Fruit fly (Drosophila melanogaster) whole organism, embryonic: Measurements from ENCODE around the gene Epp.

Source experiments
- Antp ChIP-seq: fragments of 200-800 bp; sonication (Bioruptor generic); optimal IDR thresholded peaks from 3 replicates; lab custom pipeline; 2016; ENCODE audit warnings: missing biosample characterization, missing genetic modification characterization
- B-H2 ChIP-seq: fragments of 200-800 bp; sonication (Bioruptor generic); optimal IDR thresholded peaks from 2 replicates; lab custom pipeline; 2018; ENCODE audit warnings: missing biosample characterization, mild to moderate bottlenecking, missing genetic modification characterization
- CG10543 ChIP-seq: fragments of 200-800 bp; sonication (Bioruptor generic); optimal IDR thresholded peaks from 3 replicates; lab custom pipeline; 2017; ENCODE audit warnings: missing biosample characterization, mild to moderate bottlenecking, missing genetic modification characterization, moderate library complexity
- CG12391 ChIP-seq: fragments of 200-800 bp; sonication (Bioruptor generic); optimal IDR thresholded peaks from 3 replicates; lab custom pipeline; 2018; ENCODE audit warnings: missing biosample characterization, mild to moderate bottlenecking, missing genetic modification characterization, moderate library complexity
- CG16863 ChIP-seq: fragments of 200-800 bp; sonication (Bioruptor generic); optimal IDR thresholded peaks from 3 replicates; lab custom pipeline; 2016; ENCODE audit warnings: missing biosample characterization, missing genetic modification characterization
- CG18262 ChIP-seq: fragments of 200-800 bp; optimal IDR thresholded peaks from 3 replicates; lab custom pipeline; 2019; ENCODE audit warnings: missing biosample characterization, mild to moderate bottlenecking, missing genetic modification characterization, moderate library complexity
- CG2678 ChIP-seq: fragments of 200-800 bp; sonication (Bioruptor generic); optimal IDR thresholded peaks from 3 replicates; lab custom pipeline; 2019; ENCODE audit warnings: missing biosample characterization, mild to moderate bottlenecking, missing genetic modification characterization, moderate library complexity
- CG2712 ChIP-seq: fragments of 200-800 bp; optimal IDR thresholded peaks from 3 replicates; lab custom pipeline; 2019; ENCODE audit warnings: missing biosample characterization, mild to moderate bottlenecking, missing genetic modification characterization, moderate library complexity
- CG31365 ChIP-seq: fragments of 200-800 bp; sonication (Bioruptor generic); optimal IDR thresholded peaks from 2 replicates; lab custom pipeline; 2018; ENCODE audit warnings: missing biosample characterization, mild to moderate bottlenecking, missing genetic modification characterization
- CG31441 ChIP-seq: fragments of 200-800 bp; sonication (Bioruptor generic); IDR thresholded peaks from 2 replicates; pipeline ENCODE4 v1.3.6; 2022; ENCODE audit warnings: missing biosample characterization, missing genetic modification characterization
- CG3281 ChIP-seq: fragments of 200-800 bp; sonication (Bioruptor generic); optimal IDR thresholded peaks from 3 replicates; lab custom pipeline; 2017; ENCODE audit warnings: missing biosample characterization, mild to moderate bottlenecking, missing genetic modification characterization
- CG4282 ChIP-seq: fragments of 200-800 bp; sonication (Bioruptor generic); optimal IDR thresholded peaks from 2 replicates; lab custom pipeline; 2016; ENCODE audit warnings: missing biosample characterization, missing genetic modification characterization
- CG4820 ChIP-seq: fragments of 200-800 bp; sonication (Bioruptor generic); optimal IDR thresholded peaks from 3 replicates; lab custom pipeline; 2016; ENCODE audit warnings: missing biosample characterization, missing genetic modification characterization
- CG5953 ChIP-seq: fragments of 200-800 bp; sonication (Bioruptor generic); IDR thresholded peaks from 2 replicates; pipeline ENCODE4 v1.3.6; 2022; ENCODE audit warnings: missing biosample characterization, missing genetic modification characterization
- CG7357 ChIP-seq: fragments of 200-800 bp; sonication (Bioruptor generic); IDR thresholded peaks from 3 replicates; pipeline ENCODE4 v1.3.6; 2022; ENCODE audit warnings: missing biosample characterization, missing genetic modification characterization
- CG7839 ChIP-seq: fragments of 200-800 bp; sonication (Bioruptor generic); optimal IDR thresholded peaks from 3 replicates; lab custom pipeline; 2018; ENCODE audit warnings: missing biosample characterization, mild to moderate bottlenecking, missing genetic modification characterization, moderate library complexity
- CG8359 ChIP-seq: fragments of 200-800 bp; sonication (Bioruptor generic); optimal IDR thresholded peaks from 2 replicates; lab custom pipeline; 2017; ENCODE audit warnings: missing biosample characterization, mild to moderate bottlenecking, missing genetic modification characterization, borderline replicate concordance
- CG8944 ChIP-seq: fragments of 200-800 bp; sonication (Bioruptor generic); optimal IDR thresholded peaks from 3 replicates; lab custom pipeline; 2016; ENCODE audit warnings: missing biosample characterization, missing genetic modification characterization
- CG9437 ChIP-seq: fragments of 200-800 bp; sonication (Bioruptor generic); optimal IDR thresholded peaks from 2 replicates; lab custom pipeline; 2018; ENCODE audit warnings: missing biosample characterization, mild to moderate bottlenecking, missing genetic modification characterization
- CG9817 ChIP-seq: fragments of 200-800 bp; sonication (Bioruptor generic); optimal IDR thresholded peaks from 2 replicates; lab custom pipeline; 2018; ENCODE audit warnings: missing biosample characterization, mild to moderate bottlenecking, missing genetic modification characterization, moderate library complexity
- Dp ChIP-seq: fragments of 200-800 bp; sonication (Bioruptor generic); optimal IDR thresholded peaks from 2 replicates; lab custom pipeline; 2018; ENCODE audit warnings: missing biosample characterization, mild to moderate bottlenecking, missing genetic modification characterization, moderate library complexity
- E2f1 ChIP-seq: fragments of 200-800 bp; sonication (Bioruptor generic); IDR thresholded peaks from 2 replicates; pipeline ENCODE4 v1.3.6; 2022; ENCODE audit warnings: missing biosample characterization, missing genetic modification characterization
- ERR ChIP-seq: fragments of 200-800 bp; sonication (Bioruptor generic); optimal IDR thresholded peaks from 2 replicates; lab custom pipeline; 2016; ENCODE audit warnings: missing biosample characterization, missing genetic modification characterization
- H2.0 ChIP-seq: fragments of 200-800 bp; sonication (Bioruptor generic); IDR thresholded peaks from 2 replicates; pipeline ENCODE4 v1.3.6; 2022; ENCODE audit warnings: missing biosample characterization, missing genetic modification characterization
- HHEX ChIP-seq: fragments of 200-800 bp; sonication (Bioruptor generic); optimal IDR thresholded peaks from 3 replicates; lab custom pipeline; 2017; ENCODE audit warnings: missing biosample characterization, mild to moderate bottlenecking, missing genetic modification characterization, missing genetic modification reagents
- Hand ChIP-seq: fragments of 200-800 bp; sonication (Bioruptor generic); optimal IDR thresholded peaks from 2 replicates; lab custom pipeline; 2017; ENCODE audit warnings: mild to moderate bottlenecking, missing biosample characterization, missing genetic modification reagents, missing genetic modification characterization
- HmgD ChIP-seq: fragments of 200-800 bp; sonication (Bioruptor generic); optimal IDR thresholded peaks from 3 replicates; lab custom pipeline; 2016; ENCODE audit warnings: missing biosample characterization, missing genetic modification characterization
- Hmx ChIP-seq: fragments of 200-800 bp; sonication (Bioruptor generic); optimal IDR thresholded peaks from 2 replicates; lab custom pipeline; 2016; ENCODE audit warnings: missing biosample characterization, missing genetic modification characterization
- Mad ChIP-seq: fragments of 200-800 bp; sonication (Bioruptor generic); optimal IDR thresholded peaks from 2 replicates; lab custom pipeline; 2016; ENCODE audit warnings: missing biosample characterization, missing genetic modification characterization
- Meics ChIP-seq: fragments of 200-800 bp; sonication (Bioruptor generic); optimal IDR thresholded peaks from 2 replicates; lab custom pipeline; 2017; ENCODE audit warnings: missing biosample characterization, mild to moderate bottlenecking, missing genetic modification characterization
- PHDP ChIP-seq: fragments of 200-800 bp; sonication (Bioruptor generic); optimal IDR thresholded peaks from 3 replicates; lab custom pipeline; 2018; ENCODE audit warnings: missing biosample characterization, mild to moderate bottlenecking, missing genetic modification characterization, moderate library complexity
- Sox100B ChIP-seq: fragments of 200-800 bp; sonication (Bioruptor generic); optimal IDR thresholded peaks from 3 replicates; lab custom pipeline; 2018; ENCODE audit warnings: missing biosample characterization, mild to moderate bottlenecking, missing genetic modification characterization
- Tbp ChIP-seq: fragments of >200 bp; optimal IDR thresholded peaks from 2 replicates; lab custom pipeline; 2018; ENCODE audit warnings: missing biosample characterization, missing genetic modification characterization
- abd-A ChIP-seq: fragments of 200-800 bp; sonication (Bioruptor generic); optimal IDR thresholded peaks from 3 replicates; lab custom pipeline; 2019; ENCODE audit warnings: missing biosample characterization, mild to moderate bottlenecking, missing genetic modification characterization, moderate library complexity
- al ChIP-seq: fragments of 200-800 bp; sonication (Bioruptor generic); IDR thresholded peaks from 2 replicates; pipeline ENCODE4 v1.3.6; 2022; ENCODE audit warnings: missing biosample characterization, missing genetic modification characterization
- amos ChIP-seq: fragments of 200-800 bp; sonication (Bioruptor generic); IDR thresholded peaks from 2 replicates; pipeline ENCODE4 v1.3.6; 2022; ENCODE audit warnings: missing biosample characterization, missing genetic modification characterization; ENCODE audit not compliant: partially characterized antibody
- bcd ChIP-seq: fragments of 200-800 bp; sonication (Bioruptor generic); optimal IDR thresholded peaks from 2 replicates; lab custom pipeline; 2017; ENCODE audit warnings: missing biosample characterization, mild to moderate bottlenecking, missing genetic modification characterization
- cad ChIP-seq: fragments of >200 bp; optimal IDR thresholded peaks from 2 replicates; lab custom pipeline; 2017; ENCODE audit warnings: missing biosample characterization, missing genetic modification characterization
- cas ChIP-seq: fragments of 200-800 bp; sonication (Bioruptor generic); IDR thresholded peaks from 2 replicates; pipeline ENCODE4 v1.3.6; 2022; ENCODE audit warnings: missing biosample characterization, missing genetic modification characterization
- ewg ChIP-seq: fragments of 200-800 bp; sonication (Bioruptor generic); optimal IDR thresholded peaks from 3 replicates; lab custom pipeline; 2017; ENCODE audit warnings: mild to moderate bottlenecking, missing biosample characterization, missing genetic modification reagents, missing genetic modification characterization
- ftz-f1 ChIP-seq: fragments of 200-800 bp; sonication (Bioruptor generic); optimal IDR thresholded peaks from 2 replicates; lab custom pipeline; 2016; ENCODE audit warnings: missing biosample characterization, missing genetic modification characterization
- hb ChIP-seq: fragments of 200-800 bp; sonication (Bioruptor generic); IDR thresholded peaks from 3 replicates; pipeline ENCODE4 v1.3.6; 2022; ENCODE audit warnings: missing biosample characterization, missing genetic modification characterization; ENCODE audit not compliant: partially characterized antibody
- kni ChIP-seq: fragments of 200-800 bp; sonication (Bioruptor generic); optimal IDR thresholded peaks from 3 replicates; lab custom pipeline; 2017; ENCODE audit warnings: mild to moderate bottlenecking, missing biosample characterization, missing genetic modification reagents, missing genetic modification characterization
- mam ChIP-seq: fragments of 200-800 bp; sonication (Bioruptor generic); optimal IDR thresholded peaks from 3 replicates; lab custom pipeline; 2016; ENCODE audit warnings: missing biosample characterization, missing genetic modification characterization
- onecut ChIP-seq: fragments of 200-800 bp; sonication (Bioruptor generic); IDR thresholded peaks from 2 replicates; pipeline ENCODE4 v1.3.6; 2022; ENCODE audit warnings: missing biosample characterization, missing genetic modification characterization
- prd ChIP-seq, 3 experiments: fragments of >200 bp in 2 of 3; fragments of 200-800 bp in 1 of 3; sonication (Bioruptor generic) in 1 of 3; optimal IDR thresholded peaks in 2 of 3; IDR thresholded peaks in 1 of 3; 2 replicates in 2 of 3; 3 replicates in 1 of 3; pipeline versions ENCODE4 v1.3.6 to Lab custom; 2017 to 2022; ENCODE audit warnings: missing biosample characterization in 1 of 3, missing genetic modification characterization in 1 of 3
- sens ChIP-seq: fragments of 200-800 bp; sonication (Bioruptor generic); peaks from one replicate; lab custom pipeline; 2016; ENCODE audit warnings: missing biosample characterization, missing genetic modification characterization
- wdn ChIP-seq: fragments of 200-800 bp; sonication (Bioruptor generic); IDR thresholded peaks from 2 replicates; pipeline ENCODE4 v1.3.6; 2022; ENCODE audit warnings: missing biosample characterization, missing genetic modification characterization

Gene Epp

DNA sequence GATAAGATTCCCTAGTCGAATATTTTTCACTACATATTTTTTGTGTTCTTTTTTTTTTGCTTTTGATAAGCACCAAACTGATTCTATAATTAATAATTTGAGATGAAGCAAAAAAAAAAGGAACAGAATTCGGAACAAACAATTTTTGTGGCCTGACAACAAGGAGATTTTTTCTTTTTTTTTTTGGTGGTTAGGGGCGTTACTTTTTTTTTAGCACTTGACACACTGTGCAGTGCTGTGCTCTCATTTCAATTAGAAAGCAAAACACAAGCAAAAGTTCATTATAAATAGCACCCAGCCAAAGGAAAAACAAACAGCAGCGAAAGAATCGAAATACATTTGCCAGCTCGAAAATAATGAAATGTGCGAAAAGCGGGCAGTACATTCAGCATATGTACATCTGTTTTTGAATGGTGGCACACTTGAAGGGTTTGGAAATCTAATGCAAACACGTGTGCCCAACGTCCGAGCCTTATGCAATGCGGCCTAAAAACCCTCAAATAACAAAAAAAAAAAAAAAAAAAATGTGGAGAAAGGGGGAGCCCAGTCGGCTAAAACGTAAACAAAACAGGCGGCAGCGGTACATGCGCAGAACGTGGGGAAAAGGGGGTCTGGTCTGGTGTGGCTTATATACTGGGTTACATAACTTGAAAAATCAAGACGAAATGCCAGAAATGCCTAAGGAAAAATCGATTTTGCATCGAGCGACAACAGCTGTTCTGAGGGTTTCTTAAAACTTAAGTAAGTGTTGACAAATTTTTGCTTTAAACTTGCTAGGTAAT lies 50.9 kb downstream of the Epp start (continued):
- TF ChIP-seq CG8359 (GFP tag; lab: Kevin White, UChicago) (no peak), CG9817 (tag; lab: Kevin White, UChicago) (peak; percentile 21), CG18262 (tag; lab: Kevin White, UChicago) (peak; percentile 19), CG31441 (GFP tag; lab: Robert Waterston, UW) (0 out of 2 replicates have a peak, but pooled peaks have one; percentile 23), bcd (peak; percentile 9), amos (GFP tag; lab: Robert Waterston, UW) (no peak), Dp (no peak), CG5953 (peak; percentile 36; the same call in 1 of the 2 replicates), HmgD (no peak), onecut (GFP tag; lab: Robert Waterston, UW) (peak; percentile 90), CG4282 (GFP tag; lab: Kevin White, UChicago) (no peak), hb (GFP tag; lab: Robert Waterston, UW) (no peak), CG4820 (GFP tag; lab: Kevin White, UChicago) (peak; percentile 22), PHDP (tag; lab: Kevin White, UChicago) (peak; percentile 48), CG16863 (GFP tag; lab: Kevin White, UChicago) (peak; percentile 40), prd (optimal IDR thresholded peaks at IDR 0.05; lab: Kevin White, UChicago) (no peak), prd (GFP tag; IDR thresholded peaks at IDR 0.05; lab: Robert Waterston, UW) (peak; percentile 75), Mad (GFP tag; lab: Kevin White, UChicago) (peak; percentile 7), HHEX (peak; percentile 35), CG7357 (no peak), Tbp (GFP tag; lab: Kevin White, UChicago) (no peak), CG8944 (GFP tag; lab: Kevin White, UChicago) (peak; percentile 4), CG12391 (tag; lab: Kevin White, UChicago) (peak; percentile 9), abd-A (no peak), Hand (peak; percentile 28), CG31365 (tag; lab: Kevin White, UChicago) (no peak), al (0 out of 2 replicates have a peak, but pooled peaks have one; percentile 28), Sox100B (GFP tag; lab: Kevin White, UChicago) (peak; percentile 32), Hmx (peak; percentile 36), CG2678 (tag; lab: Kevin White, UChicago) (peak; percentile 42), Antp (GFP tag; lab: Kevin White, UChicago) (peak; percentile 44), ewg (GFP tag; lab: Kevin White, UChicago) (peak; percentile 3), CG9437 (GFP tag; lab: Kevin White, UChicago) (peak; percentile 17), sens (GFP tag; lab: Kevin White, UChicago) (peak; percentile 92), CG10543 (GFP tag; lab: Kevin White, UChicago) (no peak), cad (no peak), CG7839 (peak; percentile 50), B-H2 (GFP tag; lab: Kevin White, UChicago) (no peak), E2f1 (GFP tag; lab: Robert Waterston, UW) (peak; percentile 24; the same call in 1 of the 2 replicates), mam (peak; percentile 48), kni (no peak), H2.0 (GFP tag; lab: Robert Waterston, UW) (0 out of 2 replicates have a peak, but pooled peaks have one; percentile 9), ftz-f1 (no peak), Meics (peak; percentile 35), ERR (peak; percentile 30), CG3281 (GFP tag; lab: Kevin White, UChicago) (peak; percentile 46), cas (no peak), CG2712 (tag; lab: Kevin White, UChicago) (peak; percentile 18), wdn (GFP tag; lab: Robert Waterston, UW) (peak; percentile 71)
